Worm (Caenorhabditis elegans) whole organism, L4 larva: ENCODE data around the gene K09C6.2.
A peak's percentile ranks its signal among the peaks of the same experiment; 100 is the strongest.

ENCODE experiments used
- D1046.2 ChIP-seq: fragments of 200-800 bp; sonication (Bioruptor generic); IDR thresholded peaks from 2 replicates; pipeline ENCODE4 v1.3.6; 2022; ENCODE audit warnings: missing genetic modification characterization, missing compliant biosample characterization
- F26F4.8 ChIP-seq: fragments of 200-800 bp; sonication (Bioruptor generic); conservative IDR thresholded peaks from 2 replicates; pipeline ENCODE4 v1.3.6; 2022; ENCODE audit warnings: missing genetic modification characterization, missing compliant biosample characterization
- T26A8.4 ChIP-seq: fragments of 200-800 bp; sonication (Bioruptor generic); IDR thresholded peaks from 2 replicates; pipeline ENCODE4 v1.3.6; 2022; ENCODE audit warnings: missing genetic modification characterization, missing compliant biosample characterization
- Y105C5A.15 ChIP-seq: fragments of 200-800 bp; sonication (Bioruptor generic); IDR thresholded peaks from 2 replicates; pipeline ENCODE4 v1.3.6; 2022; ENCODE audit warnings: missing genetic modification characterization, missing compliant biosample characterization
- ceh-62 ChIP-seq: sonication (generic microtip); optimal IDR thresholded peaks from 2 replicates; lab custom pipeline; 2017; ENCODE audit warnings: missing biosample characterization, missing genetic modification characterization
- ces-1 ChIP-seq: fragments of 150-350 bp; sonication (generic microtip); optimal IDR thresholded peaks from 4 replicates; lab custom pipeline; 2014; ENCODE audit warnings: missing biosample characterization, missing genetic modification reagents, missing genetic modification characterization
- ctbp-1 ChIP-seq: fragments of 200-800 bp; sonication (Bioruptor generic); IDR thresholded peaks from 2 replicates; pipeline ENCODE4 v1.3.6; 2022; ENCODE audit warnings: missing genetic modification reagents, missing genetic modification characterization, missing compliant biosample characterization
- daf-16 ChIP-seq, 3 experiments: sonication (generic microtip); optimal IDR thresholded peaks; 2 replicates each; lab custom pipeline; 2016 to 2017; ENCODE audit warnings: missing genetic modification characterization in 3 of 3, missing genetic modification reagents in 3 of 3, mild to moderate bottlenecking in 2 of 3, missing compliant biosample characterization in 2 of 3, missing biosample characterization in 1 of 3, moderate library complexity in 1 of 3
- dmd-6 ChIP-seq: fragments of 200-800 bp; sonication (Bioruptor generic); IDR thresholded peaks from 2 replicates; pipeline ENCODE4 v1.3.6; 2022; ENCODE audit warnings: missing genetic modification reagents, missing genetic modification characterization, missing compliant biosample characterization
- dmd-8 ChIP-seq: fragments of 200-800 bp; sonication (Bioruptor generic); IDR thresholded peaks from 2 replicates; pipeline ENCODE4 v1.3.6; 2022; ENCODE audit warnings: missing genetic modification characterization, missing compliant biosample characterization
- dpl-1 ChIP-seq: fragments of 150-350 bp; optimal IDR thresholded peaks from 2 replicates; lab custom pipeline; 2014; ENCODE audit warnings: missing biosample characterization, missing genetic modification reagents, missing genetic modification characterization
- duxl-1 ChIP-seq: sonication (generic microtip); optimal IDR thresholded peaks from 2 replicates; lab custom pipeline; 2016; ENCODE audit warnings: mild to moderate bottlenecking, missing genetic modification characterization, moderate library complexity, missing compliant biosample characterization; ENCODE audit not compliant: poor library complexity
- egl-27 ChIP-seq: sonication (generic microtip); optimal IDR thresholded peaks from 3 replicates; lab custom pipeline; 2017; ENCODE audit warnings: missing biosample characterization, missing genetic modification reagents, missing genetic modification characterization
- egl-43 ChIP-seq: fragments of 200-800 bp; sonication (Bioruptor generic); IDR thresholded peaks from 2 replicates; pipeline ENCODE4 v1.3.6; 2022; ENCODE audit warnings: missing genetic modification reagents, missing genetic modification characterization, missing compliant biosample characterization
- fkh-10 ChIP-seq: fragments of 150-350 bp; optimal IDR thresholded peaks from 2 replicates; lab custom pipeline; 2014; ENCODE audit warnings: missing biosample characterization, missing genetic modification reagents, missing genetic modification characterization
- gei-8 ChIP-seq: fragments of 200-800 bp; sonication (Bioruptor generic); optimal IDR thresholded peaks from 2 replicates; lab custom pipeline; 2018; ENCODE audit warnings: mild to moderate bottlenecking, missing genetic modification characterization, missing compliant biosample characterization
- lin-13 ChIP-seq: fragments of 150-350 bp; optimal IDR thresholded peaks from 2 replicates; lab custom pipeline; 2014; ENCODE audit warnings: missing biosample characterization, missing genetic modification reagents, missing genetic modification characterization
- lin-39 ChIP-seq: fragments of 150-350 bp; optimal IDR thresholded peaks from 2 replicates; lab custom pipeline; 2014; ENCODE audit warnings: missing biosample characterization, missing genetic modification reagents, missing genetic modification characterization
- lsy-2 ChIP-seq, 2 experiments: fragments of 150-350 bp in 1 of 2; sonication (generic microtip) in 1 of 2; optimal IDR thresholded peaks; 2 replicates each; lab custom pipeline; 2014 to 2017; ENCODE audit warnings: missing biosample characterization in 2 of 2, missing genetic modification characterization in 2 of 2
- mxl-3 ChIP-seq: fragments of 200-800 bp; sonication (Bioruptor generic); optimal IDR thresholded peaks from 2 replicates; lab custom pipeline; 2018; ENCODE audit warnings: mild to moderate bottlenecking, missing genetic modification characterization, missing compliant biosample characterization
- nhr-111 ChIP-seq: fragments of 200-800 bp; sonication (Bioruptor generic); optimal IDR thresholded peaks from 2 replicates; lab custom pipeline; 2018; ENCODE audit warnings: mild to moderate bottlenecking, missing genetic modification characterization, missing compliant biosample characterization
- nhr-237 ChIP-seq: sonication (generic microtip); optimal IDR thresholded peaks from 2 replicates; lab custom pipeline; 2017; ENCODE audit warnings: missing biosample characterization, missing genetic modification characterization
- nhr-28 ChIP-seq: fragments of 150-350 bp; optimal IDR thresholded peaks from 2 replicates; lab custom pipeline; 2014; ENCODE audit warnings: missing biosample characterization, missing genetic modification characterization
- nhr-48 ChIP-seq: sonication (generic microtip); optimal IDR thresholded peaks from 2 replicates; lab custom pipeline; 2016; ENCODE audit warnings: mild to moderate bottlenecking, missing genetic modification characterization, missing compliant biosample characterization
- nhr-6 ChIP-seq: fragments of 150-350 bp; optimal IDR thresholded peaks from 2 replicates; lab custom pipeline; 2014; ENCODE audit warnings: missing biosample characterization, missing genetic modification characterization
- nhr-76 ChIP-seq: fragments of 150-350 bp; optimal IDR thresholded peaks from 2 replicates; lab custom pipeline; 2014; ENCODE audit warnings: missing biosample characterization, missing genetic modification characterization
- php-3 ChIP-seq: fragments of 200-800 bp; sonication (Bioruptor generic); IDR thresholded peaks from 2 replicates; pipeline ENCODE4 v1.3.6; 2022; ENCODE audit warnings: missing genetic modification reagents, missing genetic modification characterization, missing compliant biosample characterization
- rbr-2 ChIP-seq: sonication (generic microtip); optimal IDR thresholded peaks from 2 replicates; lab custom pipeline; 2016; ENCODE audit warnings: missing genotype, missing genetic modification characterization, missing compliant biosample characterization
- set-16 ChIP-seq: fragments of 200-800 bp; sonication (Bioruptor generic); IDR thresholded peaks from 2 replicates; pipeline ENCODE4 v1.3.6; 2022; ENCODE audit warnings: missing genetic modification reagents, missing genetic modification characterization, missing compliant biosample characterization
- spr-1 ChIP-seq: sonication (generic microtip); optimal IDR thresholded peaks from 2 replicates; lab custom pipeline; 2016; ENCODE audit warnings: mild to moderate bottlenecking, missing genetic modification characterization, missing compliant biosample characterization
- spr-3 ChIP-seq: fragments of 200-800 bp; sonication (Bioruptor generic); optimal IDR thresholded peaks from 2 replicates; lab custom pipeline; 2018; ENCODE audit warnings: mild to moderate bottlenecking, missing genetic modification characterization, missing compliant biosample characterization
- tra-1 ChIP-seq: fragments of 200-800 bp; sonication (Bioruptor generic); IDR thresholded peaks from 2 replicates; pipeline ENCODE4 v1.3.6; 2022; ENCODE audit warnings: missing genetic modification reagents, missing genetic modification characterization, missing compliant biosample characterization
- unc-62 ChIP-seq, 3 experiments: fragments of 150-350 bp in 1 of 3; sonication (generic microtip); optimal IDR thresholded peaks in 2 of 3; peaks in 1 of 3; 1 replicate in 1 of 3; 2 replicates in 2 of 3; lab custom pipeline; 2014 to 2017; ENCODE audit warnings: missing biosample characterization in 3 of 3, missing genetic modification characterization in 3 of 3, missing genetic modification reagents in 3 of 3, missing genotype in 1 of 3
- zip-11 ChIP-seq: fragments of 200-800 bp; sonication (Bioruptor generic); IDR thresholded peaks from 2 replicates; pipeline ENCODE4 v1.3.6; 2022; ENCODE audit warnings: missing genetic modification characterization, missing compliant biosample characterization
- ztf-11 ChIP-seq: fragments of 150-350 bp; optimal IDR thresholded peaks from 2 replicates; lab custom pipeline; 2014; ENCODE audit warnings: missing biosample characterization, missing genetic modification characterization
- ztf-7 ChIP-seq: fragments of 150-350 bp; optimal IDR thresholded peaks from 2 replicates; lab custom pipeline; 2014; ENCODE audit warnings: missing biosample characterization, missing genetic modification characterization

The K09C6.2 gene

ce11 chrV:856549-856948 is at the start of gene K09C6.2:
K09C6.2 (plus strand) TSS chrV:856849.
- TF ChIP-seq lin-39, result no peak
- no peak for TF ChIP-seq ceh-62 (tag; lab: Kevin White, UChicago)
- TF ChIP-seq lin-13 (GFP tag; lab: Kevin White, UChicago), result no peak
- TF ChIP-seq daf-16 (GFP tag; optimal IDR thresholded peaks at IDR 0.05; lab: Kevin White, UChicago), result no peak
- TF ChIP-seq daf-16 (tag; optimal IDR thresholded peaks at IDR 0.05; lab: Kevin White, UChicago), result no peak
- no peak for TF ChIP-seq nhr-48 (tag; lab: Kevin White, UChicago)
- TF ChIP-seq duxl-1, result no peak
- no peak for TF ChIP-seq ztf-7 (tag; lab: Kevin White, UChicago)
- TF ChIP-seq php-3 (GFP tag; lab: Robert Waterston, UW), result no peak
- TF ChIP-seq egl-43 (GFP tag; lab: Robert Waterston, UW), result no peak
- no peak for TF ChIP-seq T26A8.4 (GFP tag; lab: Robert Waterston, UW)

- no peak for TF ChIP-seq D1046.2
- no peak for TF ChIP-seq nhr-111 (GFP tag; lab: Kevin White, UChicago)
- TF ChIP-seq unc-62 (GFP tag; optimal IDR thresholded peaks at IDR 0.05 in 1 of 2; lab: Kevin White, UChicago), result peak in 1 of 2 experiments; percentile 90
- no peak for TF ChIP-seq unc-62 (tag; optimal IDR thresholded peaks at IDR 0.05; lab: Kevin White, UChicago)
- no peak for TF ChIP-seq tra-1 (GFP tag; lab: Robert Waterston, UW)
- TF ChIP-seq, all 104 proteins: peak for 1
Measured at ce11 chrV:808260-808659, 48.4 kb upstream of the K09C6.2 start.

- TF ChIP-seq zip-11 (GFP tag; lab: Robert Waterston, UW) (no peak), lin-13 (GFP tag; lab: Kevin White, UChicago) (no peak), set-16 (GFP tag; lab: Robert Waterston, UW) (no peak), egl-27 (tag; lab: Kevin White, UChicago) (no peak), dpl-1 (GFP tag; lab: Kevin White, UChicago) (no peak), egl-43 (GFP tag; lab: Robert Waterston, UW) (no peak), dmd-6 (GFP tag; lab: Robert Waterston, UW) (no peak), fkh-10 (GFP tag; lab: Kevin White, UChicago) (peak; percentile 27), spr-3 (GFP tag; lab: Kevin White, UChicago) (no peak), mxl-3 (GFP tag; lab: Kevin White, UChicago) (no peak), rbr-2 (tag; lab: Kevin White, UChicago) (peak; percentile 25), ctbp-1 (GFP tag; lab: Robert Waterston, UW) (0 out of 2 replicates have a peak, but pooled peaks have one; percentile 29), ces-1 (peak; percentile 29), spr-1 (tag; lab: Kevin White, UChicago) (no peak), nhr-48 (tag; lab: Kevin White, UChicago) (no peak), ztf-11 (tag; lab: Kevin White, UChicago) (no peak), nhr-28 (tag; lab: Kevin White, UChicago) (no peak), gei-8 (GFP tag; lab: Kevin White, UChicago) (no peak), nhr-76 (tag; lab: Kevin White, UChicago) (no peak), dmd-8 (GFP tag; lab: Robert Waterston, UW) (no peak)
Measured at ce11 chrV:810281-810862, 46.3 kb upstream of the K09C6.2 start, which contains the start of gene R13D11.4. R13D11.4 (plus strand) TSS chrV:810812.

ce11 chrV:813101-813500 is 43.5 kb upstream of the K09C6.2 start, which contains the start of gene R13D11.10:
R13D11.10 (minus strand) TSS chrV:813201.
- no peak for TF ChIP-seq nhr-237 (tag; lab: Kevin White, UChicago)
- TF ChIP-seq F26F4.8 (GFP tag; lab: Robert Waterston, UW), result no peak
- no peak for TF ChIP-seq lsy-2 (tag; optimal IDR thresholded peaks at IDR 0.05; lab: Kevin White, UChicago)
- TF ChIP-seq nhr-76 (tag; lab: Kevin White, UChicago), result no peak
- no peak for TF ChIP-seq nhr-6
- TF ChIP-seq nhr-48 (tag; lab: Kevin White, UChicago), result no peak
- no peak for TF ChIP-seq spr-1 (tag; lab: Kevin White, UChicago)
- no peak for TF ChIP-seq Y105C5A.15 (GFP tag; lab: Robert Waterston, UW)
